Fruit fly (Drosophila melanogaster): Measurements from ENCODE around the gene La.

Gene La

DNA sequence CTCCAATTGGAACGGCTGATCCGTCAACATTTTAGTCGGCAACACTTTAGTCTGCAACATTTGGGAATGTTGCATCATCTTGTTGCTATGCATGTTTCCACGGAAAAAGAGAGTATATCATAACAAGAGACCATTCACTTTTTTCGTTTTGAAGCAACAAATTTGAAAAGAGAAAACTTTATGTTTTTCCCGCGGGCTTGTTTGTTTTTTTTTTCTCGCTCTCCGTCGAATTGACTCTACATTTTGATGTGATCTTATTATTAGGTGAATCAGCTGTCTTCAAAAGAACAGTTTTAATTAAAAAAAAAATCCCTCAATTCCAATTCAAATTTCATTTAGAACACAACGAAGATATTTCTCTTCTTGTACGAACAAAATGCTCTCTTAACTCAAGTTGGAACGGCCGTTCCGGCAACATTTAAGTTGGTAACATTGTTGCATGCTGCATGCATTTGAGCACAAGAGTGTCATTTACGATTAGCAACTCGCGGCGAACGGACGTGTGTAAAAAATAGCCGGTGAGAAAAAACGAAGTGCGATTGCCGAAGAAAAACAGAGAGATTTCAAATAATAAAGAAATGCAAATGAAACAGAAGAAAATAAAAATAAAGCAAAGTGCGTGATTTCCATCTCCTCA is 38.9 kb downstream of the La start, which contains the start of gene spir (continued):
- TF ChIP-seq nom (GFP tag; optimal IDR thresholded peaks at IDR 0.05) (peak; percentile 46), CG4730 (GFP tag; IDR thresholded peaks at IDR 0.05) (no peak), ci (GFP tag; IDR thresholded peaks at IDR 0.05) (peak; percentile 70), Dll (GFP tag; IDR thresholded peaks at IDR 0.05; ENCODE audit: partially characterized antibody) (peak; percentile 38; the same call in 1 of the 4 replicates), CG2199 (GFP tag; IDR thresholded peaks at IDR 0.05) (peak; percentile 96), CG6654 (GFP tag; optimal IDR thresholded peaks at IDR 0.05) (no peak), B-H2 (GFP tag; optimal IDR thresholded peaks at IDR 0.05) (no peak), CG16815 (GFP tag; optimal IDR thresholded peaks at IDR 0.05) (no peak), odd (GFP tag; optimal IDR thresholded peaks at IDR 0.05) (peak; percentile 23), CG1603 (tag; optimal IDR thresholded peaks at IDR 0.05) (no peak), Dad (GFP tag; optimal IDR thresholded peaks at IDR 0.05) (no peak), Stat92E (GFP tag; optimal IDR thresholded peaks at IDR 0.05) (peak in 1 of 3 experiments; percentile 51), stwl (tag; optimal IDR thresholded peaks at IDR 0.05) (peak; percentile 23), rib (GFP tag; IDR thresholded peaks at IDR 0.05) (no peak), gsb-n (tag; optimal IDR thresholded peaks at IDR 0.05) (no peak), CG30431 (GFP tag; optimal IDR thresholded peaks at IDR 0.05) (no peak), Spps (tag; optimal IDR thresholded peaks at IDR 0.05) (no peak), GATAe (GFP tag; conservative IDR thresholded peaks at IDR 0.05) (no peak), wek (GFP tag; optimal IDR thresholded peaks at IDR 0.05) (peak; percentile 47), maf-S (GFP tag; optimal IDR thresholded peaks at IDR 0.05) (no peak), chinmo (GFP tag; IDR thresholded peaks at IDR 0.05; ENCODE audit: partially characterized antibody) (0 out of 4 replicates have a peak, but pooled peaks have one; percentile 18), lbe (GFP tag; optimal IDR thresholded peaks at IDR 0.05) (peak; percentile 44), Hmr (GFP tag; optimal IDR thresholded peaks at IDR 0.05) (no peak), Deaf1 (tag; optimal IDR thresholded peaks at IDR 0.05) (peak; percentile 35), PHDP (tag; optimal IDR thresholded peaks at IDR 0.05) (peak; percentile 6), Pdp1 (GFP tag; optimal IDR thresholded peaks at IDR 0.05) (no peak), pfk (GFP tag; optimal IDR thresholded peaks at IDR 0.05) (peak; percentile 48), CG12071 (GFP tag; optimal IDR thresholded peaks at IDR 0.05) (peak; percentile 20), CG9609 (GFP tag; optimal IDR thresholded peaks at IDR 0.05) (no peak), eve (GFP tag; optimal IDR thresholded peaks at IDR 0.05) (peak in 1 of 2 experiments; percentile 75), chm (GFP tag; IDR thresholded peaks at IDR 0.05) (peak; percentile 84), HLHmδ (GFP tag; optimal IDR thresholded peaks at IDR 0.05) (peak; percentile 87), Antp (GFP tag; optimal IDR thresholded peaks at IDR 0.05) (no peak), Taf1 (GFP tag; IDR thresholded peaks at IDR 0.05) (no peak), stc (GFP tag; IDR thresholded peaks at IDR 0.05) (0 out of 2 replicates have a peak, but pooled peaks have one; percentile 17), CG1792 (GFP tag; optimal IDR thresholded peaks at IDR 0.05) (no peak), CG4424 (GFP tag; optimal IDR thresholded peaks at IDR 0.05) (no peak), sd (tag; optimal IDR thresholded peaks at IDR 0.05) (no peak), CG10366 (GFP tag; IDR thresholded peaks at IDR 0.05) (no peak; the same call in 1 of the 2 replicates), HLH54F (GFP tag; optimal IDR thresholded peaks at IDR 0.05) (no peak), Dip2 (GFP tag; IDR thresholded peaks at IDR 0.05) (no peak), fru (optimal IDR thresholded peaks at IDR 0.05) (no peak), CG4707 (GFP tag; optimal IDR thresholded peaks at IDR 0.05) (peak; percentile 41), CG11695 (GFP tag; IDR thresholded peaks at IDR 0.05) (peak; percentile 30; the same call in 1 of the 3 replicates), CG34376 (GFP tag; optimal IDR thresholded peaks at IDR 0.05) (no peak), CG17385 (GFP tag; optimal IDR thresholded peaks at IDR 0.05) (peak; percentile 49), CG33557 (GFP tag; optimal IDR thresholded peaks at IDR 0.05) (no peak), CG30403 (GFP tag; optimal IDR thresholded peaks at IDR 0.05) (no peak), CG18599 (GFP tag; optimal IDR thresholded peaks at IDR 0.05) (no peak)

Data from whole organism, embryonic.